Fruit fly (Drosophila melanogaster) Kc167 (cell line): ENCODE data around the gene Atg5.

Experiments
- Myc ChIP-seq: fragments of >200 bp; optimal IDR thresholded peaks from 2 replicates; lab custom pipeline; 2017; ENCODE audit warnings: missing external identifiers
- Sin3A ChIP-seq: fragments of >200 bp; optimal IDR thresholded peaks from 2 replicates; lab custom pipeline; 2018; ENCODE audit warnings: missing external identifiers
- h ChIP-seq: fragments of >200 bp; optimal IDR thresholded peaks from 3 replicates; lab custom pipeline; 2018; ENCODE audit warnings: missing external identifiers
- insv ChIP-seq: fragments of >200 bp; optimal IDR thresholded peaks from 3 replicates; lab custom pipeline; 2018; ENCODE audit warnings: missing external identifiers
- psq ChIP-seq: fragments of >200 bp; optimal IDR thresholded peaks from 2 replicates; lab custom pipeline; 2017; ENCODE audit warnings: missing external identifiers
- ttk ChIP-seq: sonication (Bioruptor generic); optimal IDR thresholded peaks from 2 replicates; lab custom pipeline; 2017; ENCODE audit warnings: missing external identifiers

The Atg5 gene

dm6 chrX:7305753-7306338 is 17.7 kb downstream of the Atg5 start:
- no peak for TF ChIP-seq ttk (lab: Kevin White, UChicago)
- no peak for TF ChIP-seq h (lab: Kevin White, UChicago)
- TF ChIP-seq insv (lab: Kevin White, UChicago), result no peak
- no peak for TF ChIP-seq Myc
- no peak for TF ChIP-seq psq (lab: Kevin White, UChicago)
- no peak for TF ChIP-seq Sin3A

- TF ChIP-seq h (lab: Kevin White, UChicago) (no peak), Myc (no peak), ttk (lab: Kevin White, UChicago) (no peak), Sin3A (no peak), psq (lab: Kevin White, UChicago) (no peak), insv (lab: Kevin White, UChicago) (no peak)
Measured at dm6 chrX:7304798-7305447, 18.6 kb downstream of the Atg5 start.

DNA sequence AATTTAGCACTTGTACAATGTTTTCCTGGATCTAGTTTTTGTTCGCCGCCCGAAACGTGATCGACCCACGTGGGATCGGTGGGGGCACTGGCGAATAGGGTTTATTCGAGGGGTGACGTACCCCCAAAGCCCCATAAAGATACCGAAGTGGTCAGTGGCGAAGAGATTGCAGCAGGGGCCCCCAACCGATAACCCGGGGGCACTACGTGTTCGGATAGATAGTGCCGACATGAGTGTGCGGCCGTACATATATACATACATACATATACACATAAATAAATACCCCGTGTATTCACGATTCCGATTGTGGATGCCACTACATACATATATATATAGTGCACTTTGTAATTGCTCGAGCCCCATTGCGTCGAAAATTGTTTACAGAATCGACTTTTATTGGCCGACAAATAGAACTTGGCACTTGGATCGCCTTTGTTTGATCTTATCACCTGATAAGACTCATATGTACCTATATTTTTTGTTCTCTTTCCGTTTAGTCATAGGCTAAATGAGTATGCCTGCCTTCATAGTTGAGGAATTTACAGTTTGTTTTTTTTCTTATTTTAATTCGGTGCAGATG is 19.6 kb downstream of the Atg5 start:
- TF ChIP-seq Sin3A (no peak), insv (lab: Kevin White, UChicago) (no peak), h (lab: Kevin White, UChicago) (no peak), Myc (no peak), ttk (lab: Kevin White, UChicago) (no peak), psq (lab: Kevin White, UChicago) (no peak)

- no peak for TF ChIP-seq insv (lab: Kevin White, UChicago)
- TF ChIP-seq Myc, result no peak
- no peak for TF ChIP-seq h (lab: Kevin White, UChicago)
- TF ChIP-seq ttk (lab: Kevin White, UChicago), result no peak
- no peak for TF ChIP-seq psq (lab: Kevin White, UChicago)
- TF ChIP-seq Sin3A, result no peak
Measured at dm6 chrX:7302329-7302728, 21.2 kb downstream of the Atg5 start.

- TF ChIP-seq ttk (lab: Kevin White, UChicago) (no peak), Sin3A (no peak), Myc (no peak), psq (lab: Kevin White, UChicago) (no peak), insv (lab: Kevin White, UChicago) (no peak), h (lab: Kevin White, UChicago) (no peak)
Measured at dm6 chrX:7301351-7302328, 21.9 kb downstream of the Atg5 start.

- no peak for TF ChIP-seq ttk (lab: Kevin White, UChicago)
- TF ChIP-seq Myc, result no peak
- TF ChIP-seq Sin3A, result no peak
- no peak for TF ChIP-seq psq (lab: Kevin White, UChicago)
- no peak for TF ChIP-seq insv (lab: Kevin White, UChicago)
- no peak for TF ChIP-seq h (lab: Kevin White, UChicago)
Measured at dm6 chrX:7300722-7301350, 22.7 kb downstream of the Atg5 start.

dm6 chrX:7300356-7300721 is 23.2 kb downstream of the Atg5 start:
- TF ChIP-seq Myc (no peak), insv (lab: Kevin White, UChicago) (no peak), psq (lab: Kevin White, UChicago) (no peak), h (lab: Kevin White, UChicago) (no peak), Sin3A (no peak), ttk (lab: Kevin White, UChicago) (no peak)

DNA sequence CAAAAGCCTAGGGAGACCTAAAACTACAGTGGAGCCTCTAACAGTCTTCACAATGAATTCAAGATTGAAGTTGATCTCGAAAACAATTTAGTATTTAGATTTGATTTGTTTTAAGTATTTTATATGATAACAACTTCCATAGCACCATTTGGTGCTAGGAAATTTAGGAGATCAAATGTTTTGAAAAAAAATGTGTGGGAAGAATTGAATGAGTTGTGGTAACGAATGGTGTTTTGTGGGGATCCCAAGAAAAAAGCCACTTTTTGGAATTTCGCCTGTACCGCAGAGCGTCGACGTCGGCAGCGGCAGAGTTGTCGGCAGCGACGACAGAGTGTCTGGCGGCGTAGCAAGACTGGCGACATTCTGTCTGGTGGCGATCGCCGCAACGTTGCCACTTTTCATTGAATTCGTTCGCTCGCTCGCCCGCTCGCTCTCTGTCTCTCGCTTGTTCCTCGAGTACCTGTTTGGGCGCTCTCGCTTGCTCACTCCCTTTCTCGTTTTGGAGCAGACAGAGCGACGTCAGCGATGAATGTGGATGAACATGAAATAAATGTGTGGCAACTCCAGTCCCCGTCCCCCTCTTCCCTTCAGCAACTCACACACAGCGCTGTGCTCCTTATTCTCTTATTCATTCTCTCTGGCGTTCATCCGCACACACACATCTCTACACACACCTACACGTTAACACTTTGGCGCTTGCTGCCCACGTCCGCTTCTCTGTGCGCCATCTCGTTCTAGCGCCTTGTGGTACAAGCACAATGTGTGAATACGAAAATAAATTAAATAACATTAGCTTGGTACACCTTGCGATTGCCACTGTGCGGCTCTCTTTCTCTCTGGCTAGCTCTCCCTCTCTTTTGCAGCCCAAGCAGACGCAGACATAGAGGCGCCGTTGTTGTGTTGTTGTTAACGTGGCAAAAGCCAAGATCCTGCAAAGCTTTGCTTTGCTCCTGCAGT is 23.9 kb downstream of the Atg5 start:
- TF ChIP-seq insv (lab: Kevin White, UChicago) (no peak), h (lab: Kevin White, UChicago) (no peak), ttk (lab: Kevin White, UChicago) (no peak), Myc (no peak), Sin3A (no peak), psq (lab: Kevin White, UChicago) (no peak)

- no peak for TF ChIP-seq Myc
- TF ChIP-seq Sin3A, result no peak
- no peak for TF ChIP-seq ttk (lab: Kevin White, UChicago)
- no peak for TF ChIP-seq psq (lab: Kevin White, UChicago)
- TF ChIP-seq insv (lab: Kevin White, UChicago), result no peak
- TF ChIP-seq h (lab: Kevin White, UChicago), result no peak
Measured at dm6 chrX:7298323-7298722, 25.2 kb downstream of the Atg5 start.

DNA sequence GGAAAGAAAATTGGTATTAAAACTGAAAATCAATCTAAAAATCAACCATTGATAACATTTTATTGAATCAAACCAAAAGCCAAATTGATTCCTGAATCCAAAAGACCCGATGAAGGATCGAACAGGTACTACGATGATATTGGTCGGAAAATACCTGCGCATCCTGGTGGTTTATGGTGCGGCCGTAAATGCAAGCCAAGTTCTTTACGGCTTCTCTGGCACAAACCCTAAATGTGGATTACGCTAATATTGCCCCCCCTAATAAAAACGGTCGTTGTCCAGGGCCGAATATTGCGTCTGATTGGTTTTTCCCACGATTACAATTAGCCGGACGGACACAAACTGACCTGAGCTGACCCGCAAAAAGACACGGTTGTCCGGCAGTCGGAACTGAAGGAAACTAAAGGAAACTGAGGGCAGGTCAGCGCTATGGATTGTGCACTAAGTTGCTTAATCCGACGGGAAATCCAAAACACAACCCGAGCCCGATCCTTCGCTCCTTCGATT is 26.8 kb downstream of the Atg5 start:
- TF ChIP-seq ttk (lab: Kevin White, UChicago) (no peak), psq (lab: Kevin White, UChicago) (no peak), Myc (no peak), insv (lab: Kevin White, UChicago) (no peak), h (lab: Kevin White, UChicago) (no peak), Sin3A (no peak)
